Worm (Caenorhabditis elegans) whole organism, L3 larva: ENCODE data around the gene H20E11.2.

Experiments
- R02D3.7 ChIP-seq: fragments of 150-350 bp; optimal IDR thresholded peaks from 2 replicates; lab custom pipeline; 2014; ENCODE audit warnings: missing biosample characterization, missing genetic modification characterization
- ZK546.5 ChIP-seq: sonication (generic microtip); optimal IDR thresholded peaks from 2 replicates; lab custom pipeline; 2017; ENCODE audit warnings: missing biosample characterization, missing genetic modification characterization
- ama-1 ChIP-seq: fragments of 150-350 bp; optimal IDR thresholded peaks from 2 replicates; lab custom pipeline; 2018
- ceh-82 ChIP-seq: fragments of 150-350 bp; optimal IDR thresholded peaks from 2 replicates; lab custom pipeline; 2014; ENCODE audit warnings: missing biosample characterization, missing genetic modification characterization
- daf-12 ChIP-seq: fragments of 150-350 bp; optimal IDR thresholded peaks from 2 replicates; lab custom pipeline; 2014; ENCODE audit warnings: missing biosample characterization, missing genetic modification reagents, missing genetic modification characterization
- egl-27 ChIP-seq: sonication (generic microtip); optimal IDR thresholded peaks from 4 replicates; lab custom pipeline; 2017; ENCODE audit warnings: missing biosample characterization, missing genetic modification reagents, missing genetic modification characterization
- egl-5 ChIP-seq: fragments of 150-350 bp; optimal IDR thresholded peaks from 2 replicates; lab custom pipeline; 2017; ENCODE audit warnings: missing biosample characterization, missing genetic modification reagents, missing genetic modification characterization, inconsistent platforms
- elt-2 ChIP-seq: sonication (generic microtip); optimal IDR thresholded peaks from 2 replicates; lab custom pipeline; 2016; ENCODE audit warnings: missing genetic modification reagents, mild to moderate bottlenecking, missing genetic modification characterization, missing compliant biosample characterization
- elt-3 ChIP-seq, 3 experiments: fragments of 150-350 bp in 1 of 3; sonication (generic microtip) in 2 of 3; optimal IDR thresholded peaks; 2 replicates in 2 of 3; 4 replicates in 1 of 3; lab custom pipeline; 2014 to 2017; ENCODE audit warnings: missing biosample characterization in 3 of 3, missing genetic modification characterization in 3 of 3
- eor-1 ChIP-seq, 2 experiments: fragments of 150-350 bp; optimal IDR thresholded peaks; 2 replicates each; lab custom pipeline; 2014 to 2018; ENCODE audit warnings: missing biosample characterization in 2 of 2, missing genetic modification characterization in 2 of 2
- fkh-10 ChIP-seq: sonication (generic microtip); optimal IDR thresholded peaks from 2 replicates; lab custom pipeline; 2017; ENCODE audit warnings: missing biosample characterization, missing genetic modification reagents, missing genetic modification characterization
- fkh-2 ChIP-seq: fragments of 150-350 bp; optimal IDR thresholded peaks from 2 replicates; lab custom pipeline; 2014; ENCODE audit warnings: missing biosample characterization, missing genetic modification reagents, missing genetic modification characterization
- fos-1 ChIP-seq: fragments of 150-350 bp; optimal IDR thresholded peaks from 2 replicates; lab custom pipeline; 2014; ENCODE audit warnings: missing biosample characterization, missing genetic modification characterization
- jun-1 ChIP-seq: fragments of 150-350 bp; optimal IDR thresholded peaks from 2 replicates; lab custom pipeline; 2014; ENCODE audit warnings: missing biosample characterization, missing genetic modification reagents, missing genetic modification characterization
- lin-15B ChIP-seq: fragments of 150-350 bp; optimal IDR thresholded peaks from 2 replicates; lab custom pipeline; 2014; ENCODE audit warnings: missing biosample characterization, missing genetic modification characterization
- lin-39 ChIP-seq: fragments of 150-350 bp; optimal IDR thresholded peaks from 2 replicates; lab custom pipeline; 2018; ENCODE audit warnings: missing biosample characterization, missing genetic modification reagents, missing genetic modification characterization
- lsy-12 ChIP-seq: sonication (generic microtip); optimal IDR thresholded peaks from 2 replicates; lab custom pipeline; 2016; ENCODE audit warnings: mild to moderate bottlenecking, missing genetic modification characterization, missing compliant biosample characterization
- mdl-1 ChIP-seq: fragments of 150-350 bp; optimal IDR thresholded peaks from 2 replicates; lab custom pipeline; 2014; ENCODE audit warnings: missing biosample characterization, missing genetic modification characterization
- nfya-1 ChIP-seq: sonication (generic microtip); optimal IDR thresholded peaks from 2 replicates; lab custom pipeline; 2017; ENCODE audit warnings: missing genetic modification characterization, mild to moderate bottlenecking, missing compliant biosample characterization, antibody characterized with exemption, moderate library complexity; ENCODE audit not compliant: insufficient read depth
- nhr-12 ChIP-seq: fragments of 150-350 bp; optimal IDR thresholded peaks from 2 replicates; lab custom pipeline; 2014; ENCODE audit warnings: missing biosample characterization, missing genetic modification characterization
- nhr-23 ChIP-seq: fragments of 150-350 bp; optimal IDR thresholded peaks from 2 replicates; lab custom pipeline; 2014; ENCODE audit warnings: missing biosample characterization, missing genetic modification reagents, missing genetic modification characterization
- nhr-28 ChIP-seq: fragments of 150-350 bp; optimal IDR thresholded peaks from 2 replicates; lab custom pipeline; 2014; ENCODE audit warnings: missing biosample characterization, missing genetic modification characterization
- nhr-43 ChIP-seq: sonication (generic microtip); optimal IDR thresholded peaks from 2 replicates; lab custom pipeline; 2016; ENCODE audit warnings: mild to moderate bottlenecking, missing genetic modification characterization, missing compliant biosample characterization; ENCODE audit not compliant: poor library complexity, severe bottlenecking
- nhr-67 ChIP-seq: fragments of 150-350 bp; optimal IDR thresholded peaks from 2 replicates; lab custom pipeline; 2014; ENCODE audit warnings: missing biosample characterization, missing genetic modification characterization
- pha-4 ChIP-seq: fragments of 150-350 bp; optimal IDR thresholded peaks from 2 replicates; lab custom pipeline; 2014; ENCODE audit warnings: missing biosample characterization, missing genetic modification reagents, missing genetic modification characterization
- pqm-1 ChIP-seq: fragments of 150-350 bp; optimal IDR thresholded peaks from 2 replicates; lab custom pipeline; 2017; ENCODE audit warnings: missing biosample characterization, missing genetic modification characterization, inconsistent platforms
- sea-2 ChIP-seq: fragments of 150-350 bp; sonication (generic microtip); optimal IDR thresholded peaks from 4 replicates; lab custom pipeline; 2014; ENCODE audit warnings: missing biosample characterization, missing genetic modification reagents, missing genetic modification characterization
- skn-1 ChIP-seq: fragments of 150-350 bp; optimal IDR thresholded peaks from 2 replicates; lab custom pipeline; 2014; ENCODE audit warnings: missing biosample characterization, missing genetic modification characterization
- snpc-4 ChIP-seq: fragments of 150-350 bp; optimal IDR thresholded peaks from 2 replicates; lab custom pipeline; 2014; ENCODE audit warnings: missing biosample characterization, missing genetic modification characterization
- tbx-2 ChIP-seq: sonication (generic microtip); optimal IDR thresholded peaks from 2 replicates; lab custom pipeline; 2016; ENCODE audit warnings: mild to moderate bottlenecking, missing genetic modification characterization, missing compliant biosample characterization
- unc-39 ChIP-seq: sonication (generic microtip); optimal IDR thresholded peaks from 4 replicates; lab custom pipeline; 2017; ENCODE audit warnings: missing biosample characterization, missing genetic modification characterization
- unc-62 ChIP-seq: fragments of 150-350 bp; sonication (generic microtip); optimal IDR thresholded peaks from 4 replicates; lab custom pipeline; 2014; ENCODE audit warnings: missing biosample characterization, missing genetic modification reagents, missing genetic modification characterization
- zag-1 ChIP-seq: fragments of 150-350 bp; optimal IDR thresholded peaks from 2 replicates; lab custom pipeline; 2014; ENCODE audit warnings: missing biosample characterization, missing genetic modification characterization
- ztf-11 ChIP-seq: fragments of 150-350 bp; optimal IDR thresholded peaks from 2 replicates; lab custom pipeline; 2014; ENCODE audit warnings: missing biosample characterization, missing genetic modification characterization
- ztf-4 ChIP-seq: fragments of 150-350 bp; optimal IDR thresholded peaks from 2 replicates; lab custom pipeline; 2014; ENCODE audit warnings: missing biosample characterization, missing genetic modification characterization

Gene H20E11.2

DNA sequence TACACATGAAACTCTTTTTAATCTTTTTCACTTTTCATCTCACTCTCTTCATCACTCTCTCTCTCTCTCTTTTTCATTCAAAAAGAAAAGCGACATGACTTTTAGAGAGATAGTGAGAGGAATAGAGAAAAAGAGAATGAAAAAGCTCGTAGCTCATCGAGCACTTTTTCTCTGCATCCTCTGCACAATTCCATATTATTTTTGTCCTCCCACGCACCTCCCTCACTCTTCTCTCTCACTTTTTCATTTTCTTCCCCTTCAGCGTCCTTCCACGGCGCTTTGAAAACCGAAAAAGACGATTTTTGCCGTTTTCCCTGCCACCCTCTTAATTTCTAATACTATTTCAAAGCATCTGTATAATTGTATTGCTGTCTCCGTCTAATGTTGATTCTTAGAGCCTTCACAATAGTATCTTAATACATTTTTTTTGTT, 11.5 kb downstream of the H20E11.2 start (continued):
- TF ChIP-seq unc-39 (tag; lab: Kevin White, UChicago) = no peak
- peak in 1 of 2 experiments; percentile 43 for TF ChIP-seq eor-1 (tag; optimal IDR thresholded peaks at IDR 0.05; lab: Kevin White, UChicago)
- no peak for TF ChIP-seq egl-5 (tag; lab: Kevin White, UChicago)
- TF ChIP-seq lin-39 (tag; lab: Kevin White, UChicago) = peak; percentile 43

DNA sequence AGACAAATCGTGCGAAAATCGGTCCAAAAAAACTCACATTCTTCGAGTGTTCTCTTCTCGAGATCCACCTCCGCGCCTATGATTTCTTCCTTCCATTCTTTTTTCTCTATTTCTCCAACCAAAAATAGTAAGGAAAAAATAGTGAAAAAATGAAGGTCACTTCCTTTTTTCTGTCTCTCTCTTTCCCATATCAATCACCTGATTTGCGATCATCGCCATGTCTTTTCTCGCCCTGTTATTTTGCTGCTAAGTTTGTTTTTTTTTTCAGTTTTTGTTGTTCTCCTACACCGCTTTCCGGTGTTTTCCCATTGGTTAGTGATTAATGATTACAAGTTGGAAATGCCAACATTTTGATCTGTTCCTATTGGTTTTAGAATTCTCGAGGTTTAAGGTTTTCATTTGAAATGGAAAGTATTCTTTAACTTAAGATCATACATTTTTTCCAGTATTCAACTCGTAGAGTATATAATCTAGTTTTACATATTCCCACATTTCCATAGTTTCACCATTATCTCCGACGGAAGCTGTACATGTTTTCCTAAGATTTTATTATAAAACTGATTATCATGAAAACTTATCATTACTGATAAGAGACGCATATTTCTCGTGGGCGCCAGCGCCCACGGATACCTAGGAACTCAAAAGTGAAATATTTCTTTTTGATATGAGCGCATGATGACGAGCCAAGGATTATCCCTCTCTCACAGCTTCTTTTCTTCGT, 14.1 kb downstream of the H20E11.2 start:
- TF ChIP-seq skn-1 (tag; lab: Kevin White, UChicago) = no peak
- TF ChIP-seq nhr-23 (tag; lab: Kevin White, UChicago) = no peak
- no peak for TF ChIP-seq egl-27 (tag; lab: Kevin White, UChicago)
- TF ChIP-seq elt-2 (tag; lab: Kevin White, UChicago) = peak; percentile 68
- TF ChIP-seq nhr-28 (tag; lab: Kevin White, UChicago) = no peak

DNA sequence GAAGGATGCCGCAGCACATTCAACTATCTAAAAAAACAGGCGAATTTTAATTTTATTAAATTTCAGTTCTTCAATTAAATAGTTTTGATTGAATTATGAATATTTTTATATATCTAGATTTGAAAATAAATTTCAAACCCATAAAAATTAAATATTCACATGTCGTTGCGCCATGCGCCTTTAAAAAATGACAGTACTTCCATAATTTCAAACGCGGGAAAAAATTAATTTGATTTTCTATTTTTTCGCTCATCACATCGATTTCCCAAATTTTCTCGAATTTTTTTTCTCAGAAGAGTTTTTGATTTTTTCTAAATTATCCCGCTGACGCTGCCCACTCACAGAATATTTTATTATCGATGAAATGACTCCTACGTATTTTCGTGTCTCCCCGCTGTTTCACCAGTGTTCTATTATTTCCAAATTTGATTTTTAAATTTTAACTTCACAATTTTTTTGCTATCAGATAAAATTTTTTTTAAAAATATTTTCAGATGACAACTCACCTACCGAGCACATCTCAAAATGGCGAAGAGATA, 15.0 kb downstream of the H20E11.2 start, which contains the start of gene lip-1:
lip-1 (plus strand) TSS at position 489 of the 539 bp plus-strand sequence.
- TF ChIP-seq nhr-28 (tag; lab: Kevin White, UChicago) (no peak), eor-1 (tag; optimal IDR thresholded peaks at IDR 0.05; lab: Kevin White, UChicago) (no peak)

DNA sequence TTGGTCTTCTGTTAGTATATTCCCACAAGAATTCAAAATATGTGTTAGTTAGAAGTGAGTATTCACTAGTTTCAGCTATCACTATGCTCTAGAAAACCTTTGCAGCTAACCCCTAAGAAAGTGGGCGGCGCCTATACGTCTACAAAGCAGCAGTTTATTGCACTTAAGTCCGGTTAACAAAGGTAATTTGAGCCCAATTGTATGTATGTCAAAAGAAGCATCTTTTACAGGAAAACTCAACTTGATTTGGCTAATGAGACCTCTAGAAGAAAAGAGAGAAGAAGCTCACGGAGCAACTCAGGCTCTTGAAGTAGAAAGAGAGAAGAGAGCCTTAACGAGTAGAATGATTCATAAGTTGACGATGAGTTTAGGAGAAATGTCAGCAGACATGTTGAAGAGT, 25.1 kb downstream of the H20E11.2 start:
- TF ChIP-seq fkh-10 (GFP tag; lab: Kevin White, UChicago) = no peak
- TF ChIP-seq jun-1 (tag; lab: Kevin White, UChicago) = no peak
- TF ChIP-seq sea-2 = no peak
- no peak for TF ChIP-seq zag-1 (tag; lab: Kevin White, UChicago)
- TF ChIP-seq ZK546.5 (tag; lab: Kevin White, UChicago) = no peak

DNA sequence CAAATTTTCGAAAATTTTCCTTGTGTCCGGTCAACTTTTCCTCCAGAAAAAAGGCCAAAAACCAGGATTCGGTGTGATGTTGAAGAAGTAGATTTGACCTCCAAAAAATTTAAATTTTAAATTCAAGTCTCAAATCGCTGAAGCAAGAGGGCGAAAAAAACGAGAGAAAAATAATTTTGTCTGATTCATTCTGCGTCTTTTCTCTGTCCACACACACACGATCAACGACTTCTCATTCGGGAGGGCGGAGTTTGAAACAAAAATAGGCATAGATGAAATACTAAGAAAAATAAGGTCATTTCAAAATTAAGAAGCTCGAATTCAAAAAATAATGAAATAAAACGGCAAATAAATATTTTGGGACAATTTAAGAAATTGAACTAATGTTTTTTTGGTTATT, 31.7 kb downstream of the H20E11.2 start, which contains the start of gene R13H7.2:
R13H7.2 (minus strand) TSS at position 101 of the 400 bp plus-strand sequence.
- no peak for TF ChIP-seq pha-4 (tag; lab: Kevin White, UChicago)
- no peak for TF ChIP-seq nhr-67
- TF ChIP-seq eor-1 (tag; optimal IDR thresholded peaks at IDR 0.05; lab: Kevin White, UChicago) = no peak
- no peak for TF ChIP-seq unc-62
- TF ChIP-seq elt-2 (tag; lab: Kevin White, UChicago) = no peak
- TF ChIP-seq snpc-4 (tag; lab: Kevin White, UChicago) = no peak
- no peak for TF ChIP-seq pqm-1 (tag; lab: Kevin White, UChicago)
- TF ChIP-seq nhr-12 = no peak
- TF ChIP-seq nhr-43 (tag; lab: Kevin White, UChicago) = no peak
- TF ChIP-seq mdl-1 (tag; lab: Kevin White, UChicago) = no peak
- TF ChIP-seq egl-27 (tag; lab: Kevin White, UChicago) = no peak
- no peak for TF ChIP-seq lin-15B (tag; lab: Kevin White, UChicago)
- no peak for TF ChIP-seq R02D3.7
- TF ChIP-seq jun-1 (tag; lab: Kevin White, UChicago) = no peak
- no peak for TF ChIP-seq fkh-10 (GFP tag; lab: Kevin White, UChicago)
- TF ChIP-seq nhr-28 (tag; lab: Kevin White, UChicago) = no peak
- no peak for TF ChIP-seq fos-1
- TF ChIP-seq, all 47 proteins: peak for 0

DNA sequence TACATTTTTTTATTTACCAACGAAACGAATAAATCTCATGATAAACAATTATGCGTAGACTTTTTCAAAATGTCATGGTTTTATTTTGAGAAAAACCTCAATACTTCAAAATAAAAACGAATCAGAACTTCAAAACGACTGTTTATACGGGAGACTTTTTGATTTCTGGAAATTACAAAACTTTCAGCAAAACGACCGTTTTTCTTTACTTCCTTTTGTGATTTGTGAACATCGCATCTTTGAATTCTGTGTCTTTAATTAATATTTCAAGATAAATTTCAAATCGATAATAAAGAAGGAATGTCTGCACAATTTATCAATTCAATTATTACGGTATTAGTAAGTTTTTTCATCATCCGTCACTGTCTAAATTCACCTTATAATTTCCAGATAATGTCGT, 40.2 kb downstream of the H20E11.2 start, which contains the start of gene srx-20:
srx-20 (plus strand) TSS at position 301 of the 400 bp plus-strand sequence.
- no peak for TF ChIP-seq ama-1
- TF ChIP-seq ztf-4 = no peak
- no peak for TF ChIP-seq nhr-67
- TF ChIP-seq daf-12 (tag; lab: Kevin White, UChicago) = no peak
- no peak for TF ChIP-seq R02D3.7
- TF ChIP-seq tbx-2 = no peak
- no peak for TF ChIP-seq ztf-11
- TF ChIP-seq lsy-12 (tag; lab: Kevin White, UChicago) = no peak
- no peak for TF ChIP-seq unc-62
- no peak for TF ChIP-seq ZK546.5 (tag; lab: Kevin White, UChicago)
- TF ChIP-seq lin-39 (tag; lab: Kevin White, UChicago) = no peak
- TF ChIP-seq fkh-10 (GFP tag; lab: Kevin White, UChicago) = no peak
- no peak for TF ChIP-seq ceh-82 (tag; lab: Kevin White, UChicago)
- no peak for TF ChIP-seq nfya-1 (tag; lab: Kevin White, UChicago)
- no peak for TF ChIP-seq fkh-2
- no peak for TF ChIP-seq nhr-43 (tag; lab: Kevin White, UChicago)
- TF ChIP-seq egl-27 (tag; lab: Kevin White, UChicago) = no peak
- no peak for TF ChIP-seq nhr-28 (tag; lab: Kevin White, UChicago)
- no peak for TF ChIP-seq elt-3 (tag; optimal IDR thresholded peaks at IDR 0.05; lab: Kevin White, UChicago)
